Fruit fly (Drosophila melanogaster) whole organism, embryonic: ENCODE results near the gene nod.

Experiments used
- Abd-B ChIP-seq: fragments of 200-800 bp; sonication (Bioruptor generic); optimal IDR thresholded peaks from 2 replicates; lab custom pipeline; 2018; ENCODE audit warnings: missing biosample characterization, mild to moderate bottlenecking, missing genetic modification characterization, moderate library complexity
- Bteb2 ChIP-seq: fragments of 200-800 bp; sonication (Bioruptor generic); optimal IDR thresholded peaks from 2 replicates; lab custom pipeline; 2016; ENCODE audit warnings: missing biosample characterization, missing genetic modification characterization
- CG10209 ChIP-seq: fragments of 200-800 bp; sonication (Bioruptor generic); optimal IDR thresholded peaks from 3 replicates; lab custom pipeline; 2017; ENCODE audit warnings: missing biosample characterization, mild to moderate bottlenecking, missing genetic modification characterization, missing genetic modification reagents
- CG11695 ChIP-seq: fragments of 200-800 bp; sonication (Bioruptor generic); IDR thresholded peaks from 3 replicates; pipeline ENCODE4 v1.3.6; 2022; ENCODE audit warnings: missing biosample characterization, missing genetic modification characterization
- CG12942 ChIP-seq: fragments of 200-800 bp; sonication (Bioruptor generic); optimal IDR thresholded peaks from 3 replicates; lab custom pipeline; 2016; ENCODE audit warnings: missing biosample characterization, missing genetic modification characterization
- CG15011 ChIP-seq: fragments of 200-800 bp; sonication (Bioruptor generic); optimal IDR thresholded peaks from 3 replicates; lab custom pipeline; 2018; ENCODE audit warnings: missing biosample characterization, mild to moderate bottlenecking, missing genetic modification characterization
- CG1529 ChIP-seq: fragments of 200-800 bp; sonication (Bioruptor generic); optimal IDR thresholded peaks from 3 replicates; lab custom pipeline; 2018; ENCODE audit warnings: missing biosample characterization, missing genetic modification characterization
- CG1603 ChIP-seq: fragments of 200-800 bp; sonication (Bioruptor generic); optimal IDR thresholded peaks from 2 replicates; lab custom pipeline; 2019; ENCODE audit warnings: missing biosample characterization, mild to moderate bottlenecking, missing genetic modification characterization, moderate library complexity
- CG1647 ChIP-seq: fragments of 200-800 bp; sonication (Bioruptor generic); optimal IDR thresholded peaks from 3 replicates; lab custom pipeline; 2016; ENCODE audit warnings: missing biosample characterization, missing genetic modification characterization
- CG16779 ChIP-seq: fragments of 200-800 bp; sonication (Bioruptor generic); IDR thresholded peaks from 2 replicates; pipeline ENCODE4 v1.3.6; 2022; ENCODE audit warnings: missing biosample characterization, missing genetic modification characterization
- CG16815 ChIP-seq: fragments of 200-800 bp; sonication (Bioruptor generic); optimal IDR thresholded peaks from 3 replicates; lab custom pipeline; 2017; ENCODE audit warnings: missing biosample characterization, mild to moderate bottlenecking, missing genetic modification characterization
- CG18262 ChIP-seq: fragments of 200-800 bp; optimal IDR thresholded peaks from 3 replicates; lab custom pipeline; 2019; ENCODE audit warnings: missing biosample characterization, mild to moderate bottlenecking, missing genetic modification characterization, moderate library complexity
- CG18764 ChIP-seq: fragments of 200-800 bp; sonication (Bioruptor generic); optimal IDR thresholded peaks from 3 replicates; lab custom pipeline; 2016; ENCODE audit warnings: missing biosample characterization, missing genetic modification characterization
- CG2129 ChIP-seq: fragments of 200-800 bp; sonication (Bioruptor generic); IDR thresholded peaks from 2 replicates; pipeline ENCODE4 v1.3.6; 2022; ENCODE audit warnings: missing biosample characterization, missing genetic modification characterization; ENCODE audit not compliant: partially characterized antibody
- CG2202 ChIP-seq: fragments of 200-800 bp; sonication (Bioruptor generic); optimal IDR thresholded peaks from 2 replicates; lab custom pipeline; 2018; ENCODE audit warnings: missing biosample characterization, mild to moderate bottlenecking, missing genetic modification characterization
- CG2712 ChIP-seq: fragments of 200-800 bp; optimal IDR thresholded peaks from 3 replicates; lab custom pipeline; 2019; ENCODE audit warnings: missing biosample characterization, mild to moderate bottlenecking, missing genetic modification characterization, moderate library complexity
- CG33213 ChIP-seq: fragments of 200-800 bp; sonication (Bioruptor generic); optimal IDR thresholded peaks from 3 replicates; lab custom pipeline; 2016; ENCODE audit warnings: missing biosample characterization, missing genetic modification characterization
- CG6254 ChIP-seq: fragments of 200-800 bp; sonication (Bioruptor generic); optimal IDR thresholded peaks from 3 replicates; lab custom pipeline; 2017; ENCODE audit warnings: mild to moderate bottlenecking, missing biosample characterization, missing genetic modification reagents, missing genetic modification characterization
- CG6654 ChIP-seq: fragments of 200-800 bp; sonication (Bioruptor generic); optimal IDR thresholded peaks from 2 replicates; lab custom pipeline; 2017; ENCODE audit warnings: missing biosample characterization, mild to moderate bottlenecking, missing genetic modification characterization
- CG6683 ChIP-seq: fragments of 200-800 bp; sonication (Bioruptor generic); optimal IDR thresholded peaks from 2 replicates; lab custom pipeline; 2017; ENCODE audit warnings: missing biosample characterization, mild to moderate bottlenecking, missing genetic modification characterization, missing genetic modification reagents
- CG9215 ChIP-seq: fragments of 200-800 bp; sonication (Bioruptor generic); IDR thresholded peaks from 2 replicates; pipeline ENCODE4 v1.3.6; 2022; ENCODE audit warnings: missing biosample characterization, missing genetic modification characterization
- Doc3 ChIP-seq: fragments of 200-800 bp; sonication (Bioruptor generic); IDR thresholded peaks from 3 replicates; pipeline ENCODE4 v1.3.6; 2022; ENCODE audit warnings: missing biosample characterization, missing genetic modification characterization; ENCODE audit not compliant: partially characterized antibody
- Drgx ChIP-seq: fragments of 200-800 bp; sonication (Bioruptor generic); IDR thresholded peaks from 2 replicates; pipeline ENCODE4 v1.3.6; 2022; ENCODE audit warnings: missing biosample characterization, missing genetic modification characterization
- Elba2 ChIP-seq: fragments of 200-800 bp; sonication (Bioruptor generic); optimal IDR thresholded peaks from 3 replicates; lab custom pipeline; 2016; ENCODE audit warnings: missing biosample characterization, missing genetic modification characterization
- MESR4 ChIP-seq: fragments of 200-800 bp; sonication (Bioruptor generic); optimal IDR thresholded peaks from 2 replicates; lab custom pipeline; 2018; ENCODE audit warnings: missing biosample characterization, mild to moderate bottlenecking, missing genetic modification characterization, moderate library complexity
- NC2α ChIP-seq: fragments of 200-800 bp; sonication (Bioruptor generic); optimal IDR thresholded peaks from 2 replicates; lab custom pipeline; 2016; ENCODE audit warnings: missing biosample characterization, missing genetic modification characterization
- Poxn ChIP-seq: fragments of 200-800 bp; sonication (Bioruptor generic); IDR thresholded peaks from 2 replicates; pipeline ENCODE4 v1.3.6; 2022; ENCODE audit warnings: missing biosample characterization, missing genetic modification characterization
- Rfx ChIP-seq: fragments of 200-800 bp; sonication (Bioruptor generic); IDR thresholded peaks from 2 replicates; pipeline ENCODE4 v1.3.6; 2022; ENCODE audit warnings: missing biosample characterization, missing genetic modification characterization
- Rx ChIP-seq: fragments of 200-800 bp; sonication (Bioruptor generic); IDR thresholded peaks from 2 replicates; pipeline ENCODE4 v1.3.6; 2022; ENCODE audit warnings: missing biosample characterization, missing genetic modification characterization
- Sox100B ChIP-seq: fragments of 200-800 bp; sonication (Bioruptor generic); optimal IDR thresholded peaks from 3 replicates; lab custom pipeline; 2018; ENCODE audit warnings: missing biosample characterization, mild to moderate bottlenecking, missing genetic modification characterization
- Spps ChIP-seq: fragments of 200-800 bp; sonication (Bioruptor generic); optimal IDR thresholded peaks from 2 replicates; lab custom pipeline; 2018; ENCODE audit warnings: missing biosample characterization, mild to moderate bottlenecking, missing genetic modification characterization
- Taf1 ChIP-seq: fragments of 200-800 bp; sonication (Bioruptor generic); IDR thresholded peaks from 2 replicates; pipeline ENCODE4 v1.3.6; 2022; ENCODE audit warnings: missing biosample characterization, missing genetic modification characterization
- Vsx1 ChIP-seq: fragments of 200-800 bp; sonication (Bioruptor generic); optimal IDR thresholded peaks from 2 replicates; lab custom pipeline; 2017; ENCODE audit warnings: missing biosample characterization, mild to moderate bottlenecking, missing genetic modification characterization, missing genetic modification reagents
- ab ChIP-seq: fragments of 200-800 bp; sonication (Bioruptor generic); optimal IDR thresholded peaks from 2 replicates; lab custom pipeline; 2016; ENCODE audit warnings: missing biosample characterization, missing genetic modification characterization
- amos ChIP-seq: fragments of 200-800 bp; sonication (Bioruptor generic); IDR thresholded peaks from 2 replicates; pipeline ENCODE4 v1.3.6; 2022; ENCODE audit warnings: missing biosample characterization, missing genetic modification characterization; ENCODE audit not compliant: partially characterized antibody
- ap ChIP-seq: fragments of 200-800 bp; sonication (Bioruptor generic); IDR thresholded peaks from 2 replicates; pipeline ENCODE4 v1.3.6; 2022; ENCODE audit warnings: missing biosample characterization, missing genetic modification characterization
- ato ChIP-seq: fragments of 200-800 bp; sonication (Bioruptor generic); IDR thresholded peaks from 2 replicates; pipeline ENCODE4 v1.3.6; 2022; ENCODE audit warnings: missing biosample characterization, missing genetic modification characterization; ENCODE audit not compliant: partially characterized antibody
- btn ChIP-seq: fragments of 200-800 bp; sonication (Bioruptor generic); optimal IDR thresholded peaks from 2 replicates; lab custom pipeline; 2016; ENCODE audit warnings: missing biosample characterization, missing genetic modification characterization
- chn ChIP-seq: fragments of 200-800 bp; sonication (Bioruptor generic); optimal IDR thresholded peaks from 2 replicates; lab custom pipeline; 2016; ENCODE audit warnings: missing biosample characterization, missing genetic modification characterization
- gem ChIP-seq: fragments of 200-800 bp; sonication (Bioruptor generic); optimal IDR thresholded peaks from 2 replicates; lab custom pipeline; 2019; ENCODE audit warnings: missing biosample characterization, mild to moderate bottlenecking, missing genetic modification characterization, moderate library complexity
- grau ChIP-seq: fragments of 200-800 bp; optimal IDR thresholded peaks from 3 replicates; lab custom pipeline; 2019; ENCODE audit warnings: missing biosample characterization, mild to moderate bottlenecking, missing genetic modification characterization, moderate library complexity
- jigr1 ChIP-seq: fragments of 200-800 bp; sonication (Bioruptor generic); IDR thresholded peaks from 3 replicates; pipeline ENCODE4 v1.3.6; 2022; ENCODE audit warnings: missing biosample characterization, missing genetic modification characterization
- lab ChIP-seq: fragments of 200-800 bp; sonication (Bioruptor generic); optimal IDR thresholded peaks from 3 replicates; lab custom pipeline; 2017; ENCODE audit warnings: missing biosample characterization, missing genetic modification characterization, mild to moderate bottlenecking, moderate library complexity, missing genetic modification reagents
- nom ChIP-seq: fragments of 200-800 bp; sonication (Bioruptor generic); optimal IDR thresholded peaks from 2 replicates; lab custom pipeline; 2017; ENCODE audit warnings: missing biosample characterization, missing genetic modification characterization, mild to moderate bottlenecking, moderate library complexity, missing genetic modification reagents
- onecut ChIP-seq: fragments of 200-800 bp; sonication (Bioruptor generic); IDR thresholded peaks from 2 replicates; pipeline ENCODE4 v1.3.6; 2022; ENCODE audit warnings: missing biosample characterization, missing genetic modification characterization
- pb ChIP-seq: fragments of 200-800 bp; sonication (Bioruptor generic); optimal IDR thresholded peaks from 3 replicates; lab custom pipeline; 2016; ENCODE audit warnings: missing biosample characterization, missing genetic modification characterization
- rib ChIP-seq: fragments of 200-800 bp; sonication (Bioruptor generic); IDR thresholded peaks from 2 replicates; pipeline ENCODE4 v1.3.6; 2022; ENCODE audit warnings: missing biosample characterization, missing genetic modification characterization
- run ChIP-seq: fragments of 200-800 bp; sonication (Bioruptor generic); optimal IDR thresholded peaks from 3 replicates; lab custom pipeline; 2018; ENCODE audit warnings: missing biosample characterization, mild to moderate bottlenecking, missing genetic modification characterization
- sd ChIP-seq: fragments of 200-800 bp; sonication (Bioruptor generic); optimal IDR thresholded peaks from 3 replicates; lab custom pipeline; 2018; ENCODE audit warnings: missing biosample characterization, mild to moderate bottlenecking, missing genetic modification characterization, moderate library complexity
- stwl ChIP-seq: fragments of 200-800 bp; sonication (Bioruptor generic); optimal IDR thresholded peaks from 3 replicates; lab custom pipeline; 2018; ENCODE audit warnings: missing biosample characterization, mild to moderate bottlenecking, missing genetic modification characterization, moderate library complexity
- toy ChIP-seq: fragments of 200-800 bp; sonication (Bioruptor generic); IDR thresholded peaks from 2 replicates; pipeline ENCODE4 v1.3.6; 2022; ENCODE audit warnings: missing biosample characterization, missing genetic modification characterization
- zen2 ChIP-seq: fragments of 200-800 bp; sonication (Bioruptor generic); IDR thresholded peaks from 3 replicates; pipeline ENCODE4 v1.3.6; 2022; ENCODE audit warnings: missing biosample characterization, missing genetic modification characterization; ENCODE audit not compliant: partially characterized antibody

Gene nod

dm6 chrX:11578841-11579240 is 1.7 kb upstream of the nod start (continued):
- TF ChIP-seq CG6654 (GFP tag; lab: Kevin White, UChicago) (no peak), CG12942 (GFP tag; lab: Kevin White, UChicago) (no peak), CG18262 (tag; lab: Kevin White, UChicago) (no peak), onecut (GFP tag; lab: Robert Waterston, UW) (no peak), ap (GFP tag; lab: Robert Waterston, UW) (no peak), jigr1 (no peak), amos (GFP tag; lab: Robert Waterston, UW) (peak; percentile 54), MESR4 (GFP tag; lab: Kevin White, UChicago) (peak; percentile 45), lab (GFP tag; lab: Kevin White, UChicago) (no peak), rib (GFP tag; lab: Robert Waterston, UW) (no peak), CG15011 (GFP tag; lab: Kevin White, UChicago) (no peak), ato (GFP tag; lab: Robert Waterston, UW) (peak; percentile 54; the same call in 1 of the 2 replicates), toy (no peak), CG6254 (GFP tag; lab: Kevin White, UChicago) (no peak), Bteb2 (GFP tag; lab: Kevin White, UChicago) (no peak), CG1647 (no peak), CG6683 (GFP tag; lab: Kevin White, UChicago) (no peak), Poxn (GFP tag; lab: Robert Waterston, UW) (no peak), btn (no peak), CG2712 (tag; lab: Kevin White, UChicago) (peak; percentile 21), CG16815 (GFP tag; lab: Kevin White, UChicago) (no peak), Elba2 (GFP tag; lab: Kevin White, UChicago) (no peak), Drgx (GFP tag; lab: Robert Waterston, UW) (no peak), Abd-B (GFP tag; lab: Kevin White, UChicago) (no peak), NC2α (no peak), run (no peak), gem (tag; lab: Kevin White, UChicago) (no peak), CG9215 (GFP tag; lab: Robert Waterston, UW) (no peak), sd (tag; lab: Kevin White, UChicago) (peak; percentile 96), CG16779 (GFP tag; lab: Robert Waterston, UW) (no peak), pb (GFP tag; lab: Kevin White, UChicago) (no peak), CG18764 (GFP tag; lab: Kevin White, UChicago) (no peak), Spps (tag; lab: Kevin White, UChicago) (peak; percentile 13), nom (no peak), Vsx1 (no peak), CG2202 (tag; lab: Kevin White, UChicago) (no peak), CG2129 (GFP tag; lab: Robert Waterston, UW) (no peak), zen2 (GFP tag; lab: Robert Waterston, UW) (peak; percentile 68), Doc3 (GFP tag; lab: Robert Waterston, UW) (no peak), CG1603 (tag; lab: Kevin White, UChicago) (peak; percentile 65), Rx (no peak), CG33213 (GFP tag; lab: Kevin White, UChicago) (peak; percentile 92), grau (tag; lab: Kevin White, UChicago) (peak; percentile 5), CG11695 (GFP tag; lab: Robert Waterston, UW) (no peak), CG1529 (GFP tag; lab: Kevin White, UChicago) (no peak), Taf1 (no peak), stwl (tag; lab: Kevin White, UChicago) (peak; percentile 100), Sox100B (GFP tag; lab: Kevin White, UChicago) (no peak), CG10209 (GFP tag; lab: Kevin White, UChicago) (no peak), Rfx (no peak), ab (GFP tag; lab: Kevin White, UChicago) (no peak), chn (GFP tag; lab: Kevin White, UChicago) (no peak)
